Worm (Caenorhabditis elegans): ENCODE measurements around the gene srm-4.

ce11 chrV:14294396-14294795 is 38.8 kb upstream of the srm-4 start, which contains the start of gene F14D7.9:
- no peak for TF ChIP-seq ceh-82 (tag; optimal IDR thresholded peaks at IDR 0.05)
- TF ChIP-seq lin-13 (GFP tag; optimal IDR thresholded peaks at IDR 0.05): no peak
- no peak for TF ChIP-seq mbf-1 (tag; optimal IDR thresholded peaks at IDR 0.05)
- TF ChIP-seq lin-39 (tag; optimal IDR thresholded peaks at IDR 0.05): no peak
- no peak for TF ChIP-seq ztf-11 (tag; optimal IDR thresholded peaks at IDR 0.05)
- no peak for TF ChIP-seq nhr-77 (tag; optimal IDR thresholded peaks at IDR 0.05)
- no peak for TF ChIP-seq nhr-21 (tag; optimal IDR thresholded peaks at IDR 0.05)
- no peak for TF ChIP-seq gmeb-1 (tag; optimal IDR thresholded peaks at IDR 0.05)
- TF ChIP-seq ceh-16 (tag; optimal IDR thresholded peaks at IDR 0.05): no peak
- TF ChIP-seq sem-4 (tag; optimal IDR thresholded peaks at IDR 0.05): no peak
- no peak for TF ChIP-seq lsy-2 (tag; optimal IDR thresholded peaks at IDR 0.05)

All from whole organism, L2 larva.